Worm (Caenorhabditis elegans) whole organism, L3 larva: ENCODE results near the gene Y75B8A.37.

Experiments
- R02D3.7 ChIP-seq: fragments of 150-350 bp; optimal IDR thresholded peaks from 2 replicates; lab custom pipeline; 2014; ENCODE audit warnings: missing biosample characterization, missing genetic modification characterization
- ZK546.5 ChIP-seq: sonication (generic microtip); optimal IDR thresholded peaks from 2 replicates; lab custom pipeline; 2017; ENCODE audit warnings: missing biosample characterization, missing genetic modification characterization
- aly-2 ChIP-seq: fragments of 150-350 bp; optimal IDR thresholded peaks from 2 replicates; lab custom pipeline; 2014; ENCODE audit warnings: missing biosample characterization, missing genetic modification characterization
- ceh-28 ChIP-seq: fragments of 150-350 bp; optimal IDR thresholded peaks from 2 replicates; lab custom pipeline; 2014; ENCODE audit warnings: missing biosample characterization, missing genetic modification reagents, missing genetic modification characterization
- ceh-82 ChIP-seq: fragments of 150-350 bp; optimal IDR thresholded peaks from 2 replicates; lab custom pipeline; 2014; ENCODE audit warnings: missing biosample characterization, missing genetic modification characterization
- ceh-9 ChIP-seq: sonication (generic microtip); optimal IDR thresholded peaks from 2 replicates; lab custom pipeline; 2018; ENCODE audit warnings: missing biosample characterization, missing genetic modification characterization
- daf-12 ChIP-seq: fragments of 150-350 bp; optimal IDR thresholded peaks from 2 replicates; lab custom pipeline; 2014; ENCODE audit warnings: missing biosample characterization, missing genetic modification reagents, missing genetic modification characterization
- egl-27 ChIP-seq: sonication (generic microtip); optimal IDR thresholded peaks from 4 replicates; lab custom pipeline; 2017; ENCODE audit warnings: missing biosample characterization, missing genetic modification reagents, missing genetic modification characterization
- egl-5 ChIP-seq: fragments of 150-350 bp; optimal IDR thresholded peaks from 2 replicates; lab custom pipeline; 2017; ENCODE audit warnings: missing biosample characterization, missing genetic modification reagents, missing genetic modification characterization, inconsistent platforms
- elt-1 ChIP-seq: fragments of 150-350 bp; optimal IDR thresholded peaks from 2 replicates; lab custom pipeline; 2014; ENCODE audit warnings: missing biosample characterization, missing genetic modification characterization
- elt-2 ChIP-seq: sonication (generic microtip); optimal IDR thresholded peaks from 2 replicates; lab custom pipeline; 2016; ENCODE audit warnings: missing genetic modification reagents, mild to moderate bottlenecking, missing genetic modification characterization, missing compliant biosample characterization
- elt-3 ChIP-seq, 3 experiments: fragments of 150-350 bp in 1 of 3; sonication (generic microtip) in 2 of 3; optimal IDR thresholded peaks; 2 replicates in 2 of 3; 4 replicates in 1 of 3; lab custom pipeline; 2014 to 2017; ENCODE audit warnings: missing biosample characterization in 3 of 3, missing genetic modification characterization in 3 of 3
- eor-1 ChIP-seq, 2 experiments: fragments of 150-350 bp; optimal IDR thresholded peaks; 2 replicates each; lab custom pipeline; 2014 to 2018; ENCODE audit warnings: missing biosample characterization in 2 of 2, missing genetic modification characterization in 2 of 2
- fkh-2 ChIP-seq: fragments of 150-350 bp; optimal IDR thresholded peaks from 2 replicates; lab custom pipeline; 2014; ENCODE audit warnings: missing biosample characterization, missing genetic modification reagents, missing genetic modification characterization
- fos-1 ChIP-seq: fragments of 150-350 bp; optimal IDR thresholded peaks from 2 replicates; lab custom pipeline; 2014; ENCODE audit warnings: missing biosample characterization, missing genetic modification characterization
- hmg-11 ChIP-seq: sonication (generic microtip); optimal IDR thresholded peaks from 2 replicates; lab custom pipeline; 2016; ENCODE audit warnings: missing genetic modification characterization, missing compliant biosample characterization
- jun-1 ChIP-seq: fragments of 150-350 bp; optimal IDR thresholded peaks from 2 replicates; lab custom pipeline; 2014; ENCODE audit warnings: missing biosample characterization, missing genetic modification reagents, missing genetic modification characterization
- lin-15B ChIP-seq: fragments of 150-350 bp; optimal IDR thresholded peaks from 2 replicates; lab custom pipeline; 2014; ENCODE audit warnings: missing biosample characterization, missing genetic modification characterization
- lin-39 ChIP-seq: fragments of 150-350 bp; optimal IDR thresholded peaks from 2 replicates; lab custom pipeline; 2018; ENCODE audit warnings: missing biosample characterization, missing genetic modification reagents, missing genetic modification characterization
- lsy-12 ChIP-seq: sonication (generic microtip); optimal IDR thresholded peaks from 2 replicates; lab custom pipeline; 2016; ENCODE audit warnings: mild to moderate bottlenecking, missing genetic modification characterization, missing compliant biosample characterization
- mdl-1 ChIP-seq: fragments of 150-350 bp; optimal IDR thresholded peaks from 2 replicates; lab custom pipeline; 2014; ENCODE audit warnings: missing biosample characterization, missing genetic modification characterization
- nfya-1 ChIP-seq: sonication (generic microtip); optimal IDR thresholded peaks from 2 replicates; lab custom pipeline; 2017; ENCODE audit warnings: missing genetic modification characterization, mild to moderate bottlenecking, missing compliant biosample characterization, antibody characterized with exemption, moderate library complexity; ENCODE audit not compliant: insufficient read depth
- nhr-11 ChIP-seq: fragments of 150-350 bp; optimal IDR thresholded peaks from 2 replicates; lab custom pipeline; 2014; ENCODE audit warnings: missing biosample characterization, missing genetic modification characterization
- nhr-23 ChIP-seq: fragments of 150-350 bp; optimal IDR thresholded peaks from 2 replicates; lab custom pipeline; 2014; ENCODE audit warnings: missing biosample characterization, missing genetic modification reagents, missing genetic modification characterization
- nhr-237 ChIP-seq: fragments of 150-350 bp; optimal IDR thresholded peaks from 2 replicates; lab custom pipeline; 2014; ENCODE audit warnings: missing biosample characterization, missing genetic modification characterization
- nhr-25 ChIP-seq: sonication (generic microtip); optimal IDR thresholded peaks from 2 replicates; lab custom pipeline; 2017; ENCODE audit warnings: missing biosample characterization, missing genetic modification characterization
- nhr-43 ChIP-seq: sonication (generic microtip); optimal IDR thresholded peaks from 2 replicates; lab custom pipeline; 2016; ENCODE audit warnings: mild to moderate bottlenecking, missing genetic modification characterization, missing compliant biosample characterization; ENCODE audit not compliant: poor library complexity, severe bottlenecking
- nhr-67 ChIP-seq: fragments of 150-350 bp; optimal IDR thresholded peaks from 2 replicates; lab custom pipeline; 2014; ENCODE audit warnings: missing biosample characterization, missing genetic modification characterization
- nhr-76 ChIP-seq: fragments of 150-350 bp; sonication (generic microtip); optimal IDR thresholded peaks from 5 replicates; lab custom pipeline; 2014; ENCODE audit warnings: missing biosample characterization, missing genetic modification characterization
- nhr-77 ChIP-seq: fragments of 150-350 bp; optimal IDR thresholded peaks from 2 replicates; lab custom pipeline; 2014; ENCODE audit warnings: missing biosample characterization, missing genetic modification characterization
- pha-4 ChIP-seq: fragments of 150-350 bp; optimal IDR thresholded peaks from 2 replicates; lab custom pipeline; 2014; ENCODE audit warnings: missing biosample characterization, missing genetic modification reagents, missing genetic modification characterization
- pqm-1 ChIP-seq: fragments of 150-350 bp; optimal IDR thresholded peaks from 2 replicates; lab custom pipeline; 2017; ENCODE audit warnings: missing biosample characterization, missing genetic modification characterization, inconsistent platforms
- skn-1 ChIP-seq: fragments of 150-350 bp; optimal IDR thresholded peaks from 2 replicates; lab custom pipeline; 2014; ENCODE audit warnings: missing biosample characterization, missing genetic modification characterization
- snpc-4 ChIP-seq: fragments of 150-350 bp; optimal IDR thresholded peaks from 2 replicates; lab custom pipeline; 2014; ENCODE audit warnings: missing biosample characterization, missing genetic modification characterization
- tbx-2 ChIP-seq: sonication (generic microtip); optimal IDR thresholded peaks from 2 replicates; lab custom pipeline; 2016; ENCODE audit warnings: mild to moderate bottlenecking, missing genetic modification characterization, missing compliant biosample characterization
- unc-39 ChIP-seq: sonication (generic microtip); optimal IDR thresholded peaks from 4 replicates; lab custom pipeline; 2017; ENCODE audit warnings: missing biosample characterization, missing genetic modification characterization
- unc-62 ChIP-seq: fragments of 150-350 bp; sonication (generic microtip); optimal IDR thresholded peaks from 4 replicates; lab custom pipeline; 2014; ENCODE audit warnings: missing biosample characterization, missing genetic modification reagents, missing genetic modification characterization
- zag-1 ChIP-seq: fragments of 150-350 bp; optimal IDR thresholded peaks from 2 replicates; lab custom pipeline; 2014; ENCODE audit warnings: missing biosample characterization, missing genetic modification characterization
- ztf-11 ChIP-seq: fragments of 150-350 bp; optimal IDR thresholded peaks from 2 replicates; lab custom pipeline; 2014; ENCODE audit warnings: missing biosample characterization, missing genetic modification characterization
- ztf-4 ChIP-seq: fragments of 150-350 bp; optimal IDR thresholded peaks from 2 replicates; lab custom pipeline; 2014; ENCODE audit warnings: missing biosample characterization, missing genetic modification characterization

Gene Y75B8A.37

ce11 chrIII:12344940-12345339 is 29.7 kb downstream of the Y75B8A.37 start:
- TF ChIP-seq nhr-11: no peak
- no peak for TF ChIP-seq zag-1 (tag; lab: Kevin White, UChicago)
- no peak for TF ChIP-seq ztf-4 (tag; lab: Kevin White, UChicago)
- peak; percentile 100 for TF ChIP-seq nfya-1 (tag; lab: Kevin White, UChicago)
- no peak for TF ChIP-seq ceh-9 (tag; lab: Kevin White, UChicago)
- no peak for TF ChIP-seq ZK546.5
- no peak for TF ChIP-seq pqm-1 (tag; lab: Kevin White, UChicago)
- TF ChIP-seq eor-1 (tag; optimal IDR thresholded peaks at IDR 0.05; lab: Kevin White, UChicago): no peak

ce11 chrIII:12349027-12349426 is 33.7 kb downstream of the Y75B8A.37 start:
- peak; percentile 87 for TF ChIP-seq nfya-1 (tag; lab: Kevin White, UChicago)
- no peak for TF ChIP-seq egl-27 (tag; lab: Kevin White, UChicago)
- no peak for TF ChIP-seq unc-39 (tag; lab: Kevin White, UChicago)
- no peak for TF ChIP-seq mdl-1

- TF ChIP-seq fos-1 (tag; lab: Kevin White, UChicago) (no peak), nhr-43 (tag; lab: Kevin White, UChicago) (peak; percentile 91), R02D3.7 (tag; lab: Kevin White, UChicago) (peak; percentile 58), nfya-1 (tag; lab: Kevin White, UChicago) (peak; percentile 93), nhr-67 (no peak), nhr-77 (tag; lab: Kevin White, UChicago) (peak; percentile 21), lin-15B (tag; lab: Kevin White, UChicago) (peak; percentile 98), egl-27 (tag; lab: Kevin White, UChicago) (no peak), jun-1 (tag; lab: Kevin White, UChicago) (peak; percentile 33), nhr-25 (tag; lab: Kevin White, UChicago) (peak; percentile 53), skn-1 (peak; percentile 43), lsy-12 (tag; lab: Kevin White, UChicago) (peak; percentile 14), elt-2 (tag; lab: Kevin White, UChicago) (peak; percentile 54), ceh-82 (tag; lab: Kevin White, UChicago) (no peak), lin-39 (peak; percentile 13), tbx-2 (peak; percentile 4), nhr-11 (no peak), pha-4 (tag; lab: Kevin White, UChicago) (peak; percentile 94), unc-62 (GFP tag; lab: Kevin White, UChicago) (no peak), elt-1 (peak; percentile 50), elt-3 (tag; optimal IDR thresholded peaks at IDR 0.05; lab: Kevin White, UChicago) (no peak), pqm-1 (tag; lab: Kevin White, UChicago) (peak; percentile 45), nhr-76 (tag; lab: Kevin White, UChicago) (no peak), daf-12 (no peak), unc-39 (tag; lab: Kevin White, UChicago) (no peak), fkh-2 (tag; lab: Kevin White, UChicago) (no peak), egl-5 (tag; lab: Kevin White, UChicago) (no peak), hmg-11 (tag; lab: Kevin White, UChicago) (peak; percentile 72), nhr-237 (tag; lab: Kevin White, UChicago) (no peak), ceh-28 (tag; lab: Kevin White, UChicago) (peak; percentile 68), nhr-23 (tag; lab: Kevin White, UChicago) (peak; percentile 93), ZK546.5 (no peak), snpc-4 (peak; percentile 89), eor-1 (tag; optimal IDR thresholded peaks at IDR 0.05; lab: Kevin White, UChicago) (no peak)
These were observed 36.0 kb downstream of the Y75B8A.37 start, which contains the start of the genes pph-4.1 and Y75B8A.31 for ce11 chrIII:12351301-12351700. pph-4.1 (minus strand) TSS chrIII:12351336. Y75B8A.31 (plus strand) TSS chrIII:12351642.

ce11 chrIII:12356588-12356987 is 41.3 kb downstream of the Y75B8A.37 start:
- TF ChIP-seq aly-2 (tag; lab: Kevin White, UChicago): no peak
- no peak for TF ChIP-seq ztf-11 (tag; lab: Kevin White, UChicago)
- no peak for TF ChIP-seq lsy-12 (tag; lab: Kevin White, UChicago)
- no peak for TF ChIP-seq pqm-1 (tag; lab: Kevin White, UChicago)
- TF ChIP-seq skn-1: no peak
- no peak for TF ChIP-seq nhr-77 (tag; lab: Kevin White, UChicago)
- TF ChIP-seq R02D3.7 (tag; lab: Kevin White, UChicago): no peak
- no peak for TF ChIP-seq nhr-25 (tag; lab: Kevin White, UChicago)
